Worm (Caenorhabditis elegans) whole organism, mixed stage, embryonic: Measurements from ENCODE around the gene arl-8.
A peak's percentile ranks its signal among the peaks of the same experiment; 100 is the strongest.

Experiments
- M03D4.4 ChIP-seq: sonication (generic microtip); optimal IDR thresholded peaks from 2 replicates; lab custom pipeline; 2017; ENCODE audit warnings: mild to moderate bottlenecking, missing genetic modification characterization, missing compliant biosample characterization
- bed-3 ChIP-seq: fragments of 200-800 bp; sonication (Bioruptor generic); optimal IDR thresholded peaks from 3 replicates; lab custom pipeline; 2018; ENCODE audit warnings: mild to moderate bottlenecking, missing genetic modification characterization, moderate library complexity, missing compliant biosample characterization
- blmp-1 ChIP-seq: fragments of 150-350 bp; optimal IDR thresholded peaks from 2 replicates; lab custom pipeline; 2014; ENCODE audit warnings: missing biosample characterization, missing genetic modification characterization
- ceh-39 ChIP-seq: fragments of 150-350 bp; optimal IDR thresholded peaks from 2 replicates; lab custom pipeline; 2014; ENCODE audit warnings: missing biosample characterization, missing genetic modification characterization
- ceh-43 ChIP-seq: fragments of 200-800 bp; sonication (Bioruptor generic); optimal IDR thresholded peaks from 2 replicates; lab custom pipeline; 2018; ENCODE audit warnings: mild to moderate bottlenecking, missing genetic modification characterization, moderate library complexity, missing compliant biosample characterization
- ceh-83 ChIP-seq: fragments of 200-800 bp; sonication (Bioruptor generic); optimal IDR thresholded peaks from 2 replicates; lab custom pipeline; 2018; ENCODE audit warnings: mild to moderate bottlenecking, missing genetic modification characterization, missing compliant biosample characterization
- ces-1 ChIP-seq: fragments of 150-350 bp; optimal IDR thresholded peaks from 2 replicates; lab custom pipeline; 2014; ENCODE audit warnings: missing biosample characterization, missing genetic modification reagents, missing genetic modification characterization
- cnd-1 ChIP-seq: fragments of 200-800 bp; sonication (Bioruptor generic); optimal IDR thresholded peaks from 2 replicates; lab custom pipeline; 2018; ENCODE audit warnings: mild to moderate bottlenecking, missing genetic modification characterization, missing compliant biosample characterization
- drap-1 ChIP-seq: fragments of 200-800 bp; sonication (Bioruptor generic); optimal IDR thresholded peaks from 3 replicates; lab custom pipeline; 2018; ENCODE audit warnings: mild to moderate bottlenecking, missing genetic modification characterization, missing compliant biosample characterization
- elt-1 ChIP-seq: sonication (generic microtip); optimal IDR thresholded peaks from 2 replicates; lab custom pipeline; 2017; ENCODE audit warnings: missing genetic modification characterization, mild to moderate bottlenecking, missing compliant biosample characterization, antibody characterized with exemption, moderate library complexity, borderline replicate concordance; ENCODE audit not compliant: insufficient read depth
- elt-3 ChIP-seq: fragments of 150-350 bp; optimal IDR thresholded peaks from 2 replicates; lab custom pipeline; 2014; ENCODE audit warnings: missing biosample characterization, missing genetic modification characterization
- flh-1 ChIP-seq: fragments of 200-800 bp; sonication (Bioruptor generic); optimal IDR thresholded peaks from 2 replicates; lab custom pipeline; 2018; ENCODE audit warnings: mild to moderate bottlenecking, missing genetic modification characterization, moderate library complexity, missing compliant biosample characterization
- ham-2 ChIP-seq: fragments of 200-800 bp; sonication (Bioruptor generic); optimal IDR thresholded peaks from 2 replicates; lab custom pipeline; 2018; ENCODE audit warnings: mild to moderate bottlenecking, missing genetic modification characterization, missing compliant biosample characterization
- hlh-1 ChIP-seq: fragments of 150-350 bp; optimal IDR thresholded peaks from 2 replicates; lab custom pipeline; 2014; ENCODE audit warnings: missing biosample characterization, missing genetic modification reagents, missing genetic modification characterization
- lin-13 ChIP-seq: fragments of 150-350 bp; optimal IDR thresholded peaks from 2 replicates; lab custom pipeline; 2014; ENCODE audit warnings: missing biosample characterization, missing genetic modification characterization
- lin-32 ChIP-seq: fragments of 200-800 bp; sonication (Bioruptor generic); optimal IDR thresholded peaks from 2 replicates; lab custom pipeline; 2018; ENCODE audit warnings: mild to moderate bottlenecking, missing genetic modification characterization, missing compliant biosample characterization
- lsy-2 ChIP-seq: fragments of 150-350 bp; optimal IDR thresholded peaks from 2 replicates; lab custom pipeline; 2014; ENCODE audit warnings: missing biosample characterization, missing genetic modification characterization
- mab-5 ChIP-seq: fragments of 150-350 bp; optimal IDR thresholded peaks from 2 replicates; lab custom pipeline; 2014; ENCODE audit warnings: missing biosample characterization, missing genetic modification characterization
- mep-1 ChIP-seq: fragments of 150-350 bp; optimal IDR thresholded peaks from 2 replicates; lab custom pipeline; 2017; ENCODE audit warnings: missing biosample characterization, missing genetic modification reagents, missing genetic modification characterization, inconsistent platforms
- mls-2 ChIP-seq: sonication (generic microtip); optimal IDR thresholded peaks from 2 replicates; lab custom pipeline; 2016; ENCODE audit warnings: mild to moderate bottlenecking, missing genetic modification characterization, moderate library complexity, missing compliant biosample characterization
- nhr-12 ChIP-seq: fragments of 150-350 bp; optimal IDR thresholded peaks from 2 replicates; lab custom pipeline; 2014; ENCODE audit warnings: missing biosample characterization, missing genetic modification characterization
- nhr-2 ChIP-seq: fragments of 150-350 bp; optimal IDR thresholded peaks from 2 replicates; lab custom pipeline; 2014; ENCODE audit warnings: missing biosample characterization, missing genetic modification characterization
- nhr-237 ChIP-seq: fragments of 150-350 bp; optimal IDR thresholded peaks from 2 replicates; lab custom pipeline; 2014; ENCODE audit warnings: missing biosample characterization, missing genetic modification characterization
- nhr-28 ChIP-seq: fragments of 150-350 bp; optimal IDR thresholded peaks from 2 replicates; lab custom pipeline; 2014; ENCODE audit warnings: missing biosample characterization, missing genetic modification characterization
- nhr-76 ChIP-seq: sonication (generic microtip); optimal IDR thresholded peaks from 2 replicates; lab custom pipeline; 2017; ENCODE audit warnings: missing biosample characterization, missing genetic modification characterization
- pha-4 ChIP-seq: fragments of 150-350 bp; optimal IDR thresholded peaks from 2 replicates; lab custom pipeline; 2018; ENCODE audit warnings: missing biosample characterization, missing genetic modification reagents, missing genetic modification characterization
- sem-2 ChIP-seq: fragments of 200-800 bp; sonication (Bioruptor generic); optimal IDR thresholded peaks from 2 replicates; lab custom pipeline; 2018; ENCODE audit warnings: mild to moderate bottlenecking, missing genetic modification characterization, missing compliant biosample characterization
- snpc-4 ChIP-seq: fragments of 150-350 bp; optimal IDR thresholded peaks from 2 replicates; lab custom pipeline; 2014; ENCODE audit warnings: missing biosample characterization, missing genetic modification characterization
- sptf-1 ChIP-seq: sonication (generic microtip); optimal IDR thresholded peaks from 2 replicates; lab custom pipeline; 2017; ENCODE audit warnings: mild to moderate bottlenecking, missing genetic modification characterization, moderate library complexity, missing compliant biosample characterization
- tbx-8 ChIP-seq: fragments of 200-800 bp; sonication (Bioruptor generic); optimal IDR thresholded peaks from 2 replicates; lab custom pipeline; 2018; ENCODE audit warnings: mild to moderate bottlenecking, missing genetic modification characterization, moderate library complexity, missing compliant biosample characterization
- unc-120 ChIP-seq: sonication (generic microtip); optimal IDR thresholded peaks from 2 replicates; lab custom pipeline; 2017; ENCODE audit warnings: missing genetic modification characterization, missing compliant biosample characterization; ENCODE audit not compliant: poor library complexity, severe bottlenecking
- unc-39 ChIP-seq: fragments of 150-350 bp; optimal IDR thresholded peaks from 2 replicates; lab custom pipeline; 2014; ENCODE audit warnings: missing biosample characterization, missing genetic modification characterization
- unc-62 ChIP-seq: fragments of 150-350 bp; optimal IDR thresholded peaks from 2 replicates; lab custom pipeline; 2014; ENCODE audit warnings: missing biosample characterization, missing genetic modification reagents, missing genetic modification characterization
- zip-8 ChIP-seq: fragments of 150-350 bp; optimal IDR thresholded peaks from 2 replicates; lab custom pipeline; 2014; ENCODE audit warnings: missing biosample characterization, missing genetic modification characterization
- ztf-11 ChIP-seq: fragments of 150-350 bp; optimal IDR thresholded peaks from 2 replicates; lab custom pipeline; 2014; ENCODE audit warnings: missing biosample characterization, missing genetic modification characterization

Gene arl-8

DNA sequence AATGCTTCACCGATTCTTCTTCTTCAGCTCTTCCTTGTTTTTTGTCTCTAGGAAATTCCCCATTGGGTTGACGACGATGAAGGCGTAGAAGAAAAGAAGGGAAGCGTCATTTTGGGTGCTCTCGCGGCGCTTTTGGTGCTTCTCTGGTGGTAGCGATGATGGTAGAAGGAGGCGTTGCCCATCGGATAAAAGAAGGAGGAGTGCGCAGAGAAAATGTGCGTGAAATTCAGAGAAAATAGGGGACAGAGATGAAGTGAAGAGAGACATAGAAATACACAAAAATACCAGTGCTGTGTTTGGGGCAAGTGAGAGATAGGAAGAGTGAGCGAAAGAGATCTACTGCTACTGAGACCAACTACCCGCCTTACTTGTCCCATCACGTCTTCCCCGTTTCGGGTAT lies 9.0 kb downstream of the arl-8 start, which contains the start of gene oig-5:
oig-5 (plus strand) TSS at position 301 of the 400 bp plus-strand sequence.
- TF ChIP-seq unc-62 (GFP tag; lab: Kevin White, UChicago), result no peak
- TF ChIP-seq unc-39 (tag; lab: Kevin White, UChicago), result no peak
- no peak for TF ChIP-seq zip-8 (tag; lab: Kevin White, UChicago)

DNA sequence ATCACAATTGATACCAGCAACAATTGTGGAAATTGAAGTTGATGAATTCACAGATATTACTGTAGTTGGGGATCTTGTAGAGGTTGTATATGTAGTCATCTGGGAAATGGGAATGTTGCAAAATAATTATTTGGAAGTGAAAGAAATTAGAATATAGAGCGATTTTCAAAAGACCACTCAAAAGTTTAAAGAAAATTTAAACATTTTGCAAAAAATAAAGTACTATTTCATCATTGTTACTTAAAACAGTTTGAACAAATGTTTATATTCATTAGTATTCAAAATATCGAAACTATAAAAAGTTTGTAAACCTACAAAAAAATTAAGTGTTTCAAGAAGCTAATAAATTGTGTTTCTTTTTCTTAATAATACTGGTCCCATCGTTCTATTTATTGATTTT lies 18.3 kb downstream of the arl-8 start, which contains the start of gene Y57G11C.46:
Y57G11C.46 (minus strand) TSS at position 101 of the 400 bp plus-strand sequence.
- TF ChIP-seq drap-1 (GFP tag; lab: Kevin White, UChicago) (no peak), ceh-83 (GFP tag; lab: Kevin White, UChicago) (no peak), ceh-39 (tag; lab: Kevin White, UChicago) (no peak), nhr-28 (no peak), ceh-43 (no peak), unc-39 (tag; lab: Kevin White, UChicago) (no peak), ces-1 (GFP tag; lab: Kevin White, UChicago) (no peak), mab-5 (no peak)

DNA sequence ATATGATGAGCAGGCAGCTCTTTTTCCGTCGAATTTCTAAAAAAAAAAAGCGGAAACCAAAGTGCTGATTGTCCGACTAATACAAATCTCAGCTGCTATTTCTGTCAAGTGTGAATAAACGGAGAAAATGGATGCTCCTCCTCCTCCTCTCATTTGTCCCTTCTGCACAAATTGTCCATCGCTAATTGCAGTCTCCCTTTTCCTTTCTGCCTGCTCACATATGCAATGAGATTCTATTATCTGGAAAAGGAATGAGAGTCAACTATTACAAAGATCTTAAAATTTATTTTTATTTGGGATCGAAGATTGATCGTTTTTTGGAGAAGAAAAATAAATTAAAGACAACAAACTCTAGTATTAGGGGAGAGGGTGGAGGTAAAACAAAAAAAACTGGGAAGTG lies 24.3 kb downstream of the arl-8 start:
- TF ChIP-seq ces-1 (GFP tag; lab: Kevin White, UChicago) (peak; percentile 37), unc-39 (tag; lab: Kevin White, UChicago) (no peak)

DNA sequence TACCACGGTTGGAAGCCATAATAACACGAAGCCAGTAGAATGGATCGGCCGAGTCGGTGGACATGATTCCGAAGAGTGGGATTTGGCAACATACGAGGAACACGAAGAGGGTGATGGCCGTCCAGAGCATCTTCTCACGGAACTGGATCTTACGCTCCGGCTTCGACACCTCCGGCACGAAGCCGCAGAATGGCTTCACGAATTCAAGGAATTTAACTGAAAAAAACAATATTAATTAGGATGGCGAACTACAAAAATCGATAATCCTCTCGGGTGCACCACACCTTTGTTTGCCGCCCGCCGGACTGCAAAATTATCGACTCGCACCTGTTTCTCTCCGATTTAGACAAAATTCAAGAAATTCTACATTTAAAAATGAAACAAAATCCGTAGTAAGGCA lies 26.3 kb downstream of the arl-8 start:
- TF ChIP-seq unc-120 (tag; lab: Kevin White, UChicago) (no peak), nhr-12 (tag; lab: Kevin White, UChicago) (no peak), ceh-83 (GFP tag; lab: Kevin White, UChicago) (no peak), lin-32 (no peak), M03D4.4 (tag; lab: Kevin White, UChicago) (no peak), cnd-1 (tag; lab: Kevin White, UChicago) (no peak), elt-1 (tag; lab: Kevin White, UChicago) (no peak), mep-1 (tag; lab: Kevin White, UChicago) (no peak), ces-1 (GFP tag; lab: Kevin White, UChicago) (no peak), ceh-39 (tag; lab: Kevin White, UChicago) (no peak), pha-4 (no peak), ztf-11 (tag; lab: Kevin White, UChicago) (no peak), lsy-2 (no peak), flh-1 (GFP tag; lab: Kevin White, UChicago) (no peak), unc-39 (tag; lab: Kevin White, UChicago) (no peak), elt-3 (tag; lab: Kevin White, UChicago) (no peak), hlh-1 (tag; lab: Kevin White, UChicago) (no peak), ceh-43 (no peak), nhr-76 (tag; lab: Kevin White, UChicago) (no peak), drap-1 (GFP tag; lab: Kevin White, UChicago) (no peak)
- TF ChIP-seq, all 35 proteins: peak for 0

DNA sequence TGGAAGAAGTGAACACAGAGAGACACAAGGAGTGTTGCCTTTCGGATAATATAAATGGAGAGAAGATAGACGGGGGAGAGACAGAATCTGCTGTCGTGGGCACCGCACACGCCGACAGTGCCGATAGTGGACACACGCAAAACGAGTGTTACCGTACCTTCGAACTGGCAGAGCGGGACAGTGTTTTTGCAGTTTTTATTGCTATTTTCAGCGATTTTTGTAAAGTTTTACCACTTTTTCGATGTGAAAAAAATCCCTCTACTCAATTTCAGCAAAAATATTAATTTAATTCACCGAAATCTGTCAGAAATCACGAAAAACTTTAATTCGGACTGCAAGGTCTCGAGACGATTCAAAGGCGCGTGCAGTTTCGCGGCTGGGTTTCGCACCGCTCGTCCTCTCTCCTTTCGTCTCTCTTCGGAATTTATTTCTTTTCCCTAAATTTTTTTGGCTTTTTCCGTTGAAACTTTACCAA lies 27.0 kb downstream of the arl-8 start, which contains the start of gene sec-61.A:
sec-61.A (minus strand) TSS at position 387 of the 475 bp plus-strand sequence.
- TF ChIP-seq sem-2 (GFP tag; lab: Kevin White, UChicago), result no peak
- peak; percentile 64 for TF ChIP-seq ces-1 (GFP tag; lab: Kevin White, UChicago)
- no peak for TF ChIP-seq unc-62 (GFP tag; lab: Kevin White, UChicago)
- TF ChIP-seq blmp-1 (tag; lab: Kevin White, UChicago), result no peak
- no peak for TF ChIP-seq nhr-12 (tag; lab: Kevin White, UChicago)
- TF ChIP-seq elt-3 (tag; lab: Kevin White, UChicago), result no peak
- TF ChIP-seq lin-13 (tag; lab: Kevin White, UChicago), result peak; percentile 68
- TF ChIP-seq unc-39 (tag; lab: Kevin White, UChicago), result no peak
- no peak for TF ChIP-seq tbx-8 (GFP tag; lab: Kevin White, UChicago)
- TF ChIP-seq nhr-237, result peak; percentile 83
- TF ChIP-seq zip-8 (tag; lab: Kevin White, UChicago), result no peak
- no peak for TF ChIP-seq ceh-43
- peak; percentile 97 for TF ChIP-seq lsy-2
- no peak for TF ChIP-seq flh-1 (GFP tag; lab: Kevin White, UChicago)
- TF ChIP-seq lin-32, result no peak
- no peak for TF ChIP-seq nhr-76 (tag; lab: Kevin White, UChicago)
- TF ChIP-seq pha-4, result no peak
- peak; percentile 61 for TF ChIP-seq M03D4.4 (tag; lab: Kevin White, UChicago)
- TF ChIP-seq nhr-2 (tag; lab: Kevin White, UChicago), result no peak
- no peak for TF ChIP-seq mab-5
- TF ChIP-seq mls-2 (tag; lab: Kevin White, UChicago), result no peak
- TF ChIP-seq snpc-4, result no peak
- TF ChIP-seq unc-120 (tag; lab: Kevin White, UChicago), result peak; percentile 46
- no peak for TF ChIP-seq nhr-28
- peak; percentile 46 for TF ChIP-seq cnd-1 (tag; lab: Kevin White, UChicago)
- peak; percentile 49 for TF ChIP-seq sptf-1 (tag; lab: Kevin White, UChicago)
- peak; percentile 41 for TF ChIP-seq drap-1 (GFP tag; lab: Kevin White, UChicago)
- TF ChIP-seq ztf-11 (tag; lab: Kevin White, UChicago), result no peak
- no peak for TF ChIP-seq hlh-1 (tag; lab: Kevin White, UChicago)
- TF ChIP-seq elt-1 (tag; lab: Kevin White, UChicago), result no peak
- TF ChIP-seq ceh-39 (tag; lab: Kevin White, UChicago), result peak; percentile 69
- peak; percentile 35 for TF ChIP-seq mep-1 (tag; lab: Kevin White, UChicago)
- no peak for TF ChIP-seq bed-3
- peak; percentile 35 for TF ChIP-seq ceh-83 (GFP tag; lab: Kevin White, UChicago)
- no peak for TF ChIP-seq ham-2
